Worm (Caenorhabditis elegans) whole organism, L1 larva: ENCODE data around the gene Y54F10AR.2.
"Not testable (repeated sequence)": the region's sequence is repeated elsewhere in the genome, so short reads cannot be mapped to it uniquely, and the experiment has no call there.

Experiments used
- fkh-10 ChIP-seq: sonication (generic microtip); optimal IDR thresholded peaks from 2 replicates; lab custom pipeline; 2017; ENCODE audit warnings: missing biosample characterization, missing genetic modification reagents, missing genetic modification characterization
- mdl-1 ChIP-seq, 2 experiments: fragments of 150-350 bp; optimal IDR thresholded peaks; 2 replicates each; lab custom pipeline; 2014 to 2017; ENCODE audit warnings: missing biosample characterization in 2 of 2, missing genetic modification characterization in 2 of 2, inconsistent platforms in 1 of 2
- nhr-11 ChIP-seq: fragments of 150-350 bp; optimal IDR thresholded peaks from 2 replicates; lab custom pipeline; 2014; ENCODE audit warnings: missing biosample characterization, missing genetic modification characterization
- skn-1 ChIP-seq: fragments of 150-350 bp; optimal IDR thresholded peaks from 2 replicates; lab custom pipeline; 2014; ENCODE audit warnings: missing biosample characterization, missing genetic modification characterization

ce11 chrIII:2607717-2608116 lies 36.4 kb upstream of the Y54F10AR.2 start, which contains the start of gene Y71H2B.5:
- not testable (repeated sequence) for TF ChIP-seq mdl-1 (tag; optimal IDR thresholded peaks at IDR 0.05; lab: Kevin White, UChicago); nhr-11 (tag; lab: Kevin White, UChicago); fkh-10 (GFP tag; lab: Kevin White, UChicago); skn-1 (tag; lab: Kevin White, UChicago)
